Fruit fly (Drosophila melanogaster): ENCODE data around the gene gammaSnap2.

The gammaSnap2 gene

dm6 chr3R:10133419-10134340 lies 12.5 kb upstream of the gammaSnap2 start:
- TF ChIP-seq CG13204 (GFP tag; optimal IDR thresholded peaks at IDR 0.05), result no peak
- TF ChIP-seq Pif1B (GFP tag; optimal IDR thresholded peaks at IDR 0.05), result no peak
- no peak for TF ChIP-seq gl (tag; optimal IDR thresholded peaks at IDR 0.05)
- no peak for TF ChIP-seq Snoo (tag; optimal IDR thresholded peaks at IDR 0.05)
- TF ChIP-seq fd96Ca (GFP tag; IDR thresholded peaks at IDR 0.05), result no peak
- TF ChIP-seq CG15710 (tag; optimal IDR thresholded peaks at IDR 0.05), result no peak
- TF ChIP-seq rn (GFP tag; IDR thresholded peaks at IDR 0.05), result no peak
- no peak for TF ChIP-seq D1 (tag; optimal IDR thresholded peaks at IDR 0.05)
- TF ChIP-seq EcR (GFP tag; optimal IDR thresholded peaks at IDR 0.05), result peak; percentile 12
- TF ChIP-seq CG34367 (tag; optimal IDR thresholded peaks at IDR 0.05), result no peak
- TF ChIP-seq Ets98B (GFP tag; IDR thresholded peaks at IDR 0.05), result no peak
- TF ChIP-seq CG12605 (GFP tag; IDR thresholded peaks at IDR 0.05), result no peak
- TF ChIP-seq CG4496 (GFP tag; IDR thresholded peaks at IDR 0.05), result peak; percentile 15; the same call in 1 of the 3 replicates
- TF ChIP-seq CG9948 (tag; optimal IDR thresholded peaks at IDR 0.05), result no peak
- TF ChIP-seq CG8301 (tag; optimal IDR thresholded peaks at IDR 0.05), result no peak
- TF ChIP-seq CG14655 (GFP tag; optimal IDR thresholded peaks at IDR 0.05), result no peak
- no peak for TF ChIP-seq CG10348 (GFP tag; IDR thresholded peaks at IDR 0.05)

- TF ChIP-seq CG34367 (tag; optimal IDR thresholded peaks at IDR 0.05), result no peak
- peak; percentile 1 for TF ChIP-seq Pif1B (GFP tag; optimal IDR thresholded peaks at IDR 0.05)
- no peak for TF ChIP-seq gl (tag; optimal IDR thresholded peaks at IDR 0.05)
- TF ChIP-seq D1 (tag; optimal IDR thresholded peaks at IDR 0.05), result no peak
- peak; percentile 76 for TF ChIP-seq CG13204 (GFP tag; optimal IDR thresholded peaks at IDR 0.05)
- TF ChIP-seq rn (GFP tag; IDR thresholded peaks at IDR 0.05), result no peak
- TF ChIP-seq Pif1A (GFP tag; optimal IDR thresholded peaks at IDR 0.05), result peak; percentile 12
- no peak for TF ChIP-seq CG32121 (GFP tag; IDR thresholded peaks at IDR 0.05)
- peak; percentile 31 for TF ChIP-seq EcR (GFP tag; optimal IDR thresholded peaks at IDR 0.05)
- TF ChIP-seq CG8301 (tag; optimal IDR thresholded peaks at IDR 0.05), result peak; percentile 15
- no peak for TF ChIP-seq CG15710 (tag; optimal IDR thresholded peaks at IDR 0.05)
- no peak for TF ChIP-seq Ets98B (GFP tag; IDR thresholded peaks at IDR 0.05)
- TF ChIP-seq CG14655 (GFP tag; optimal IDR thresholded peaks at IDR 0.05), result peak; percentile 21
- TF ChIP-seq CG17806 (tag; optimal IDR thresholded peaks at IDR 0.05), result peak; percentile 20
- peak; percentile 11 for TF ChIP-seq CG9948 (tag; optimal IDR thresholded peaks at IDR 0.05)
- peak; percentile 8 for TF ChIP-seq Snoo (tag; optimal IDR thresholded peaks at IDR 0.05)
- TF ChIP-seq CG4496 (GFP tag; IDR thresholded peaks at IDR 0.05), result no peak
- TF ChIP-seq CG10348 (GFP tag; IDR thresholded peaks at IDR 0.05), result no peak
- no peak for TF ChIP-seq CG12605 (GFP tag; IDR thresholded peaks at IDR 0.05)
- no peak for TF ChIP-seq fd96Ca (GFP tag; IDR thresholded peaks at IDR 0.05)
- TF ChIP-seq CG8159 (tag; optimal IDR thresholded peaks at IDR 0.05), result peak; percentile 5
Observed at dm6 chr3R:10132906-10133416, 11.8 kb upstream of the gammaSnap2 start.

dm6 chr3R:10130975-10131529 lies 9.9 kb upstream of the gammaSnap2 start:
- TF ChIP-seq CG8301 (tag; optimal IDR thresholded peaks at IDR 0.05), result no peak

dm6 chr3R:10130091-10130490 lies 8.9 kb upstream of the gammaSnap2 start:
- TF ChIP-seq CG12605 (GFP tag; IDR thresholded peaks at IDR 0.05), result peak; percentile 70
- TF ChIP-seq Pif1B (GFP tag; optimal IDR thresholded peaks at IDR 0.05), result peak; percentile 43
- TF ChIP-seq Snoo (tag; optimal IDR thresholded peaks at IDR 0.05), result peak; percentile 43
- peak; percentile 38; the same call in 1 of the 2 replicates for TF ChIP-seq CG10348 (GFP tag; IDR thresholded peaks at IDR 0.05)
- TF ChIP-seq CG34367 (tag; optimal IDR thresholded peaks at IDR 0.05), result peak; percentile 24
- TF ChIP-seq CG8301 (tag; optimal IDR thresholded peaks at IDR 0.05), result peak; percentile 64
- TF ChIP-seq CG8159 (tag; optimal IDR thresholded peaks at IDR 0.05), result peak; percentile 56
- no peak for TF ChIP-seq fd96Ca (GFP tag; IDR thresholded peaks at IDR 0.05)
- peak; percentile 80; the same call in 2 of the 3 replicates for TF ChIP-seq CG4496 (GFP tag; IDR thresholded peaks at IDR 0.05)
- TF ChIP-seq EcR (GFP tag; optimal IDR thresholded peaks at IDR 0.05), result no peak
- peak; percentile 59 for TF ChIP-seq CG14655 (GFP tag; optimal IDR thresholded peaks at IDR 0.05)
- peak; percentile 61 for TF ChIP-seq Pif1A (GFP tag; optimal IDR thresholded peaks at IDR 0.05)
- TF ChIP-seq CG15710 (tag; optimal IDR thresholded peaks at IDR 0.05), result peak; percentile 40
- peak; percentile 87 for TF ChIP-seq Ets98B (GFP tag; IDR thresholded peaks at IDR 0.05)
- peak; percentile 45 for TF ChIP-seq CG9948 (tag; optimal IDR thresholded peaks at IDR 0.05)
- TF ChIP-seq rn (GFP tag; IDR thresholded peaks at IDR 0.05), result peak; percentile 68
- TF ChIP-seq D1 (tag; optimal IDR thresholded peaks at IDR 0.05), result no peak
- peak; percentile 58 for TF ChIP-seq CG17806 (tag; optimal IDR thresholded peaks at IDR 0.05)
- no peak for TF ChIP-seq CG13204 (GFP tag; optimal IDR thresholded peaks at IDR 0.05)
- peak; percentile 90 for TF ChIP-seq CG32121 (GFP tag; IDR thresholded peaks at IDR 0.05)
- TF ChIP-seq gl (tag; optimal IDR thresholded peaks at IDR 0.05), result no peak

- TF ChIP-seq Snoo (tag; optimal IDR thresholded peaks at IDR 0.05), result no peak
- TF ChIP-seq CG14655 (GFP tag; optimal IDR thresholded peaks at IDR 0.05), result no peak
- no peak for TF ChIP-seq Pif1A (GFP tag; optimal IDR thresholded peaks at IDR 0.05)
- peak; percentile 11 for TF ChIP-seq gl (tag; optimal IDR thresholded peaks at IDR 0.05)
- TF ChIP-seq CG34367 (tag; optimal IDR thresholded peaks at IDR 0.05), result no peak
- TF ChIP-seq CG8159 (tag; optimal IDR thresholded peaks at IDR 0.05), result no peak
- no peak for TF ChIP-seq CG8301 (tag; optimal IDR thresholded peaks at IDR 0.05)
- peak; percentile 25; the same call in 1 of the 3 replicates for TF ChIP-seq fd96Ca (GFP tag; IDR thresholded peaks at IDR 0.05)
- no peak for TF ChIP-seq CG13204 (GFP tag; optimal IDR thresholded peaks at IDR 0.05)
- 0 out of 2 replicates have a peak, but pooled peaks have one; percentile 13 for TF ChIP-seq CG32121 (GFP tag; IDR thresholded peaks at IDR 0.05)
- no peak for TF ChIP-seq rn (GFP tag; IDR thresholded peaks at IDR 0.05)
- peak; percentile 63; the same call in 1 of the 2 replicates for TF ChIP-seq Ets98B (GFP tag; IDR thresholded peaks at IDR 0.05)
- no peak for TF ChIP-seq D1 (tag; optimal IDR thresholded peaks at IDR 0.05)
- TF ChIP-seq Pif1B (GFP tag; optimal IDR thresholded peaks at IDR 0.05), result peak; percentile 50
- no peak for TF ChIP-seq CG9948 (tag; optimal IDR thresholded peaks at IDR 0.05)
- TF ChIP-seq CG12605 (GFP tag; IDR thresholded peaks at IDR 0.05), result no peak
- 0 out of 3 replicates have a peak, but pooled peaks have one; percentile 41 for TF ChIP-seq CG4496 (GFP tag; IDR thresholded peaks at IDR 0.05)
- no peak for TF ChIP-seq CG17806 (tag; optimal IDR thresholded peaks at IDR 0.05)
- no peak for TF ChIP-seq CG15710 (tag; optimal IDR thresholded peaks at IDR 0.05)
- TF ChIP-seq EcR (GFP tag; optimal IDR thresholded peaks at IDR 0.05), result peak; percentile 41
- TF ChIP-seq CG10348 (GFP tag; IDR thresholded peaks at IDR 0.05), result no peak
Observed at dm6 chr3R:10125477-10125876, 4.3 kb upstream of the gammaSnap2 start, which contains the start of gene knk. Gene knk (minus strand): TSS chr3R:10125664.
